Worm (Caenorhabditis elegans) whole organism, mixed stage, embryonic: ENCODE data around the gene nprl-2.

Source experiments
- ces-1 ChIP-seq: fragments of 150-350 bp; optimal IDR thresholded peaks from 2 replicates; lab custom pipeline; 2014; ENCODE audit warnings: missing biosample characterization, missing genetic modification reagents, missing genetic modification characterization
- elt-3 ChIP-seq: fragments of 150-350 bp; optimal IDR thresholded peaks from 2 replicates; lab custom pipeline; 2014; ENCODE audit warnings: missing biosample characterization, missing genetic modification characterization
- mab-5 ChIP-seq: fragments of 150-350 bp; optimal IDR thresholded peaks from 2 replicates; lab custom pipeline; 2014; ENCODE audit warnings: missing biosample characterization, missing genetic modification characterization
- mls-2 ChIP-seq: sonication (generic microtip); optimal IDR thresholded peaks from 2 replicates; lab custom pipeline; 2016; ENCODE audit warnings: mild to moderate bottlenecking, missing genetic modification characterization, moderate library complexity, missing compliant biosample characterization
- nhr-12 ChIP-seq: fragments of 150-350 bp; optimal IDR thresholded peaks from 2 replicates; lab custom pipeline; 2014; ENCODE audit warnings: missing biosample characterization, missing genetic modification characterization
- nhr-237 ChIP-seq: fragments of 150-350 bp; optimal IDR thresholded peaks from 2 replicates; lab custom pipeline; 2014; ENCODE audit warnings: missing biosample characterization, missing genetic modification characterization
- nhr-28 ChIP-seq: fragments of 150-350 bp; optimal IDR thresholded peaks from 2 replicates; lab custom pipeline; 2014; ENCODE audit warnings: missing biosample characterization, missing genetic modification characterization
- sptf-1 ChIP-seq: sonication (generic microtip); optimal IDR thresholded peaks from 2 replicates; lab custom pipeline; 2017; ENCODE audit warnings: mild to moderate bottlenecking, missing genetic modification characterization, moderate library complexity, missing compliant biosample characterization

nprl-2 gene

ce11 chrIV:7585273-7585882, 28.8 kb downstream of the nprl-2 start:
- no peak for TF ChIP-seq nhr-237 (tag; lab: Kevin White, UChicago)
- peak; percentile 85 for TF ChIP-seq ces-1 (GFP tag; lab: Kevin White, UChicago)
- no peak for TF ChIP-seq nhr-28
- TF ChIP-seq, all 35 proteins: peak for 1

- TF ChIP-seq ces-1 (GFP tag; lab: Kevin White, UChicago), result peak; percentile 62
- no peak for TF ChIP-seq nhr-12
Observed at ce11 chrIV:7586972-7587371, 30.4 kb downstream of the nprl-2 start.

- TF ChIP-seq ces-1 (GFP tag; lab: Kevin White, UChicago) (peak; percentile 61), nhr-12 (no peak), elt-3 (tag; lab: Kevin White, UChicago) (no peak)
Observed at ce11 chrIV:7588631-7589030, 32.0 kb downstream of the nprl-2 start, which contains the start of gene cla-1. Gene cla-1, plus strand, starts transcription at chrIV:7588931.

- TF ChIP-seq ces-1 (GFP tag; lab: Kevin White, UChicago), result peak; percentile 79
- no peak for TF ChIP-seq sptf-1 (tag; lab: Kevin White, UChicago)
Observed at ce11 chrIV:7605413-7605812, 48.8 kb downstream of the nprl-2 start.

- TF ChIP-seq mab-5 (tag; lab: Kevin White, UChicago) (no peak), mls-2 (tag; lab: Kevin White, UChicago) (no peak)
Observed at ce11 chrIV:7608111-7608510, 51.5 kb downstream of the nprl-2 start.
